Fruit fly (Drosophila melanogaster) whole organism, embryonic: ENCODE measurements around the gene CG14380.

Source experiments
- Blimp-1 ChIP-seq: fragments of 200-800 bp; sonication (Bioruptor generic); optimal IDR thresholded peaks from 3 replicates; lab custom pipeline; 2018; ENCODE audit warnings: missing biosample characterization, missing genetic modification characterization, mild to moderate bottlenecking, moderate library complexity, missing genetic modification reagents
- BtbVII ChIP-seq: fragments of 200-800 bp; sonication (Bioruptor generic); optimal IDR thresholded peaks from 3 replicates; lab custom pipeline; 2017; ENCODE audit warnings: missing biosample characterization, mild to moderate bottlenecking, missing genetic modification characterization
- Bteb2 ChIP-seq: fragments of 200-800 bp; sonication (Bioruptor generic); optimal IDR thresholded peaks from 2 replicates; lab custom pipeline; 2016; ENCODE audit warnings: missing biosample characterization, missing genetic modification characterization
- CG10267 ChIP-seq: fragments of 200-800 bp; sonication (Bioruptor generic); optimal IDR thresholded peaks from 2 replicates; lab custom pipeline; 2018; ENCODE audit warnings: missing biosample characterization, mild to moderate bottlenecking, missing genetic modification characterization, moderate library complexity
- CG10543 ChIP-seq: fragments of 200-800 bp; sonication (Bioruptor generic); optimal IDR thresholded peaks from 3 replicates; lab custom pipeline; 2017; ENCODE audit warnings: missing biosample characterization, mild to moderate bottlenecking, missing genetic modification characterization, moderate library complexity
- CG11398 ChIP-seq: fragments of 200-800 bp; sonication (Bioruptor generic); optimal IDR thresholded peaks from 2 replicates; lab custom pipeline; 2016; ENCODE audit warnings: missing biosample characterization, missing genetic modification characterization
- CG12769 ChIP-seq: fragments of 200-800 bp; sonication (Bioruptor generic); optimal IDR thresholded peaks from 2 replicates; lab custom pipeline; 2019; ENCODE audit warnings: missing biosample characterization, mild to moderate bottlenecking, missing genetic modification characterization, moderate library complexity
- CG15269 ChIP-seq: fragments of 200-800 bp; sonication (Bioruptor generic); optimal IDR thresholded peaks from 2 replicates; lab custom pipeline; 2018; ENCODE audit warnings: missing biosample characterization, mild to moderate bottlenecking, missing genetic modification characterization, moderate library complexity
- CG15479 ChIP-seq: fragments of 200-800 bp; sonication (Bioruptor generic); optimal IDR thresholded peaks from 3 replicates; lab custom pipeline; 2019; ENCODE audit warnings: missing biosample characterization, mild to moderate bottlenecking, missing genetic modification characterization, moderate library complexity
- CG1602 ChIP-seq: fragments of 200-800 bp; sonication (Bioruptor generic); optimal IDR thresholded peaks from 3 replicates; lab custom pipeline; 2016; ENCODE audit warnings: missing biosample characterization, missing genetic modification characterization
- CG1603 ChIP-seq: fragments of 200-800 bp; sonication (Bioruptor generic); optimal IDR thresholded peaks from 2 replicates; lab custom pipeline; 2019; ENCODE audit warnings: missing biosample characterization, mild to moderate bottlenecking, missing genetic modification characterization, moderate library complexity
- CG16779 ChIP-seq: fragments of 200-800 bp; sonication (Bioruptor generic); IDR thresholded peaks from 2 replicates; pipeline ENCODE4 v1.3.6; 2022; ENCODE audit warnings: missing biosample characterization, missing genetic modification characterization
- CG18599 ChIP-seq: fragments of 200-800 bp; sonication (Bioruptor generic); optimal IDR thresholded peaks from 3 replicates; lab custom pipeline; 2017; ENCODE audit warnings: missing biosample characterization, missing genetic modification characterization, mild to moderate bottlenecking, moderate library complexity, missing genetic modification reagents
- CG31441 ChIP-seq: fragments of 200-800 bp; sonication (Bioruptor generic); IDR thresholded peaks from 2 replicates; pipeline ENCODE4 v1.3.6; 2022; ENCODE audit warnings: missing biosample characterization, missing genetic modification characterization
- CG3407 ChIP-seq: fragments of 200-800 bp; sonication (Bioruptor generic); optimal IDR thresholded peaks from 2 replicates; lab custom pipeline; 2018; ENCODE audit warnings: missing biosample characterization, mild to moderate bottlenecking, missing genetic modification characterization
- CG4328 ChIP-seq: fragments of 200-800 bp; sonication (Bioruptor generic); optimal IDR thresholded peaks from 3 replicates; lab custom pipeline; 2017; ENCODE audit warnings: missing biosample characterization, missing genetic modification reagents, missing genetic modification characterization
- CG4404 ChIP-seq: fragments of 200-800 bp; sonication (Bioruptor generic); IDR thresholded peaks from 2 replicates; pipeline ENCODE4 v1.3.6; 2022; ENCODE audit warnings: missing biosample characterization, missing genetic modification characterization
- CG4617 ChIP-seq: fragments of 200-800 bp; sonication (Bioruptor generic); optimal IDR thresholded peaks from 3 replicates; lab custom pipeline; 2016; ENCODE audit warnings: missing biosample characterization, missing genetic modification characterization, borderline replicate concordance
- CG6689 ChIP-seq: fragments of 200-800 bp; sonication (Bioruptor generic); IDR thresholded peaks from 2 replicates; pipeline ENCODE4 v1.3.6; 2022; ENCODE audit warnings: missing biosample characterization, missing genetic modification characterization
- CG6765 ChIP-seq: fragments of 200-800 bp; sonication (Bioruptor generic); optimal IDR thresholded peaks from 3 replicates; lab custom pipeline; 2017; ENCODE audit warnings: missing biosample characterization, mild to moderate bottlenecking, missing genetic modification characterization
- CG7928 ChIP-seq: fragments of 200-800 bp; sonication (Bioruptor generic); optimal IDR thresholded peaks from 2 replicates; lab custom pipeline; 2017; ENCODE audit warnings: missing biosample characterization, mild to moderate bottlenecking, missing genetic modification characterization
- CG7987 ChIP-seq: fragments of 200-800 bp; sonication (Bioruptor generic); optimal IDR thresholded peaks from 2 replicates; lab custom pipeline; 2018; ENCODE audit warnings: missing biosample characterization, mild to moderate bottlenecking, missing genetic modification characterization, moderate library complexity
- CG8281 ChIP-seq: fragments of 200-800 bp; sonication (Bioruptor generic); optimal IDR thresholded peaks from 2 replicates; lab custom pipeline; 2018; ENCODE audit warnings: missing biosample characterization, mild to moderate bottlenecking, missing genetic modification characterization, moderate library complexity
- CkIIα-i1 ChIP-seq: fragments of 200-800 bp; sonication (Bioruptor generic); IDR thresholded peaks from 2 replicates; pipeline ENCODE4 v1.3.6; 2022; ENCODE audit warnings: missing biosample characterization, missing genetic modification characterization
- CrebB ChIP-seq: fragments of 200-800 bp; sonication (Bioruptor generic); optimal IDR thresholded peaks from 3 replicates; lab custom pipeline; 2018; ENCODE audit warnings: missing biosample characterization, mild to moderate bottlenecking, missing genetic modification characterization
- Fer3 ChIP-seq: fragments of 200-800 bp; sonication (Bioruptor generic); optimal IDR thresholded peaks from 2 replicates; lab custom pipeline; 2018; ENCODE audit warnings: missing biosample characterization, mild to moderate bottlenecking, missing genetic modification characterization, moderate library complexity
- Max ChIP-seq: fragments of 200-800 bp; sonication (Bioruptor generic); optimal IDR thresholded peaks from 2 replicates; lab custom pipeline; 2016; ENCODE audit warnings: missing biosample characterization, mild to moderate bottlenecking, missing genetic modification characterization
- Med ChIP-seq: fragments of 200-800 bp; sonication (Bioruptor generic); peaks from one replicate; lab custom pipeline; 2016; ENCODE audit warnings: missing biosample characterization, missing genetic modification characterization, mild to moderate bottlenecking, inconsistent platforms, moderate library complexity
- Meics ChIP-seq: fragments of 200-800 bp; sonication (Bioruptor generic); optimal IDR thresholded peaks from 2 replicates; lab custom pipeline; 2017; ENCODE audit warnings: missing biosample characterization, mild to moderate bottlenecking, missing genetic modification characterization
- Rfx ChIP-seq: fragments of 200-800 bp; sonication (Bioruptor generic); IDR thresholded peaks from 2 replicates; pipeline ENCODE4 v1.3.6; 2022; ENCODE audit warnings: missing biosample characterization, missing genetic modification characterization
- amos ChIP-seq: fragments of 200-800 bp; sonication (Bioruptor generic); IDR thresholded peaks from 2 replicates; pipeline ENCODE4 v1.3.6; 2022; ENCODE audit warnings: missing biosample characterization, missing genetic modification characterization; ENCODE audit not compliant: partially characterized antibody
- aop ChIP-seq: fragments of 200-800 bp; sonication (Bioruptor generic); IDR thresholded peaks from 2 replicates; pipeline ENCODE4 v1.3.6; 2022; ENCODE audit warnings: missing biosample characterization, missing genetic modification characterization
- bbx ChIP-seq: fragments of 200-800 bp; sonication (Bioruptor generic); IDR thresholded peaks from 2 replicates; pipeline ENCODE4 v1.3.6; 2022; ENCODE audit warnings: missing biosample characterization, missing genetic modification characterization; ENCODE audit not compliant: partially characterized antibody
- bsh ChIP-seq, 2 experiments: fragments of 200-800 bp; sonication (Bioruptor generic); optimal IDR thresholded peaks; 2 replicates each; lab custom pipeline; 2017 to 2018; ENCODE audit warnings: mild to moderate bottlenecking in 2 of 2, missing biosample characterization in 2 of 2, missing genetic modification characterization in 2 of 2, moderate library complexity in 1 of 2
- chn ChIP-seq: fragments of 200-800 bp; sonication (Bioruptor generic); optimal IDR thresholded peaks from 2 replicates; lab custom pipeline; 2016; ENCODE audit warnings: missing biosample characterization, missing genetic modification characterization
- dpn ChIP-seq, 2 experiments: fragments of 200-800 bp; sonication (Bioruptor generic); optimal IDR thresholded peaks; 3 replicates each; lab custom pipeline; 2016; ENCODE audit warnings: missing biosample characterization in 2 of 2, missing genetic modification characterization in 2 of 2
- emc ChIP-seq: fragments of 200-800 bp; sonication (Bioruptor generic); optimal IDR thresholded peaks from 2 replicates; lab custom pipeline; 2016; ENCODE audit warnings: missing biosample characterization, missing genetic modification characterization
- exex ChIP-seq: fragments of 200-800 bp; sonication (Bioruptor generic); optimal IDR thresholded peaks from 4 replicates; lab custom pipeline; 2018; ENCODE audit warnings: missing biosample characterization, mild to moderate bottlenecking, missing genetic modification characterization, moderate library complexity
- fu2 ChIP-seq: fragments of 200-800 bp; sonication (Bioruptor generic); optimal IDR thresholded peaks from 2 replicates; lab custom pipeline; 2016; ENCODE audit warnings: missing biosample characterization, missing genetic modification characterization
- insv ChIP-seq, 2 experiments: fragments of 200-800 bp; sonication (Bioruptor generic); optimal IDR thresholded peaks; 3 replicates each; lab custom pipeline; 2016 to 2018; ENCODE audit warnings: missing biosample characterization in 2 of 2, missing genetic modification characterization in 2 of 2
- kah ChIP-seq: fragments of 200-800 bp; sonication (Bioruptor generic); optimal IDR thresholded peaks from 2 replicates; lab custom pipeline; 2018; ENCODE audit warnings: missing biosample characterization, mild to moderate bottlenecking, missing genetic modification characterization
- nom ChIP-seq: fragments of 200-800 bp; sonication (Bioruptor generic); optimal IDR thresholded peaks from 2 replicates; lab custom pipeline; 2017; ENCODE audit warnings: missing biosample characterization, missing genetic modification characterization, mild to moderate bottlenecking, moderate library complexity, missing genetic modification reagents
- oc ChIP-seq: fragments of 200-800 bp; sonication (Bioruptor generic); optimal IDR thresholded peaks from 2 replicates; lab custom pipeline; 2018; ENCODE audit warnings: missing biosample characterization, mild to moderate bottlenecking, missing genetic modification characterization, moderate library complexity
- prd ChIP-seq, 3 experiments: fragments of >200 bp in 2 of 3; fragments of 200-800 bp in 1 of 3; sonication (Bioruptor generic) in 1 of 3; optimal IDR thresholded peaks in 2 of 3; IDR thresholded peaks in 1 of 3; 2 replicates in 2 of 3; 3 replicates in 1 of 3; pipeline versions ENCODE4 v1.3.6 to Lab custom; 2017 to 2022; ENCODE audit warnings: missing biosample characterization in 1 of 3, missing genetic modification characterization in 1 of 3
- repo ChIP-seq: fragments of 200-800 bp; sonication (Bioruptor generic); optimal IDR thresholded peaks from 2 replicates; lab custom pipeline; 2016; ENCODE audit warnings: missing biosample characterization, missing genetic modification characterization
- rib ChIP-seq: fragments of 200-800 bp; sonication (Bioruptor generic); IDR thresholded peaks from 2 replicates; pipeline ENCODE4 v1.3.6; 2022; ENCODE audit warnings: missing biosample characterization, missing genetic modification characterization
- sens-2 ChIP-seq: fragments of 200-800 bp; sonication (Bioruptor generic); IDR thresholded peaks from 2 replicates; pipeline ENCODE4 v1.3.6; 2022; ENCODE audit warnings: missing biosample characterization, missing genetic modification characterization
- sna ChIP-seq: fragments of 200-800 bp; sonication (Bioruptor generic); IDR thresholded peaks from 2 replicates; pipeline ENCODE4 v1.3.6; 2022; ENCODE audit warnings: missing biosample characterization, missing genetic modification characterization; ENCODE audit not compliant: partially characterized antibody
- tap ChIP-seq: fragments of 200-800 bp; optimal IDR thresholded peaks from 3 replicates; lab custom pipeline; 2019; ENCODE audit warnings: missing biosample characterization, mild to moderate bottlenecking, missing genetic modification characterization, moderate library complexity
- tx ChIP-seq: fragments of 200-800 bp; sonication (Bioruptor generic); optimal IDR thresholded peaks from 2 replicates; lab custom pipeline; 2016; ENCODE audit warnings: missing biosample characterization, missing genetic modification characterization

The CG14380 gene

dm6 chr3R:13218733-13219132 is 30.4 kb downstream of the CG14380 start:
- TF ChIP-seq CG15479 (GFP tag; lab: Kevin White, UChicago), result no peak
- TF ChIP-seq CG15269 (tag; lab: Kevin White, UChicago), result peak; percentile 12
- TF ChIP-seq Max (GFP tag; lab: Kevin White, UChicago), result no peak
- TF ChIP-seq CG11398, result no peak
- peak; percentile 21 for TF ChIP-seq CG18599 (GFP tag; lab: Kevin White, UChicago)
- peak; percentile 76 for TF ChIP-seq Rfx (GFP tag; lab: Robert Waterston, UW)
- no peak for TF ChIP-seq exex (tag; lab: Kevin White, UChicago)
- no peak for TF ChIP-seq CG6765 (GFP tag; lab: Kevin White, UChicago)
- TF ChIP-seq CG12769 (tag; lab: Kevin White, UChicago), result peak; percentile 61
- no peak for TF ChIP-seq CG1603 (tag; lab: Kevin White, UChicago)
- TF ChIP-seq bsh (GFP tag; optimal IDR thresholded peaks at IDR 0.05; lab: Kevin White, UChicago), result no peak
- TF ChIP-seq CG6689 (GFP tag; lab: Robert Waterston, UW), result no peak
- TF ChIP-seq CG3407 (GFP tag; lab: Kevin White, UChicago), result no peak
- no peak for TF ChIP-seq kah (GFP tag; lab: Kevin White, UChicago)
- no peak for TF ChIP-seq tx
- no peak for TF ChIP-seq nom (GFP tag; lab: Kevin White, UChicago)
- TF ChIP-seq CG1602 (GFP tag; lab: Kevin White, UChicago), result no peak
- TF ChIP-seq CG7928 (GFP tag; lab: Kevin White, UChicago), result peak; percentile 10
- no peak for TF ChIP-seq aop (GFP tag; lab: Robert Waterston, UW)
- no peak for TF ChIP-seq repo
- peak; percentile 45 for TF ChIP-seq Meics (GFP tag; lab: Kevin White, UChicago)
- no peak for TF ChIP-seq sna (GFP tag; lab: Robert Waterston, UW)
- no peak for TF ChIP-seq dpn (GFP tag; optimal IDR thresholded peaks at IDR 0.05; lab: Kevin White, UChicago)
- no peak for TF ChIP-seq CG4404 (GFP tag; lab: Robert Waterston, UW)
- no peak for TF ChIP-seq BtbVII
- TF ChIP-seq CG16779, result no peak
- no peak for TF ChIP-seq CG7987 (GFP tag; lab: Kevin White, UChicago)
- TF ChIP-seq Bteb2 (GFP tag; lab: Kevin White, UChicago), result no peak
- TF ChIP-seq CG31441 (GFP tag; lab: Robert Waterston, UW), result 0 out of 2 replicates have a peak, but pooled peaks have one; percentile 16
- no peak for TF ChIP-seq CG4617 (GFP tag; lab: Kevin White, UChicago)
- no peak for TF ChIP-seq sens-2 (GFP tag; lab: Robert Waterston, UW)
- no peak for TF ChIP-seq CrebB
- no peak for TF ChIP-seq bbx (GFP tag; lab: Robert Waterston, UW)
- TF ChIP-seq CG10543, result no peak
- no peak for TF ChIP-seq amos
- TF ChIP-seq CG4328, result no peak
- no peak for TF ChIP-seq CG10267 (tag; lab: Kevin White, UChicago)
- TF ChIP-seq fu2 (GFP tag; lab: Kevin White, UChicago), result no peak
- no peak for TF ChIP-seq chn (GFP tag; lab: Kevin White, UChicago)
- no peak for TF ChIP-seq insv (GFP tag; optimal IDR thresholded peaks at IDR 0.05; lab: Kevin White, UChicago)
- no peak for TF ChIP-seq prd (optimal IDR thresholded peaks at IDR 0.05; lab: Kevin White, UChicago)
- TF ChIP-seq prd (GFP tag; IDR thresholded peaks at IDR 0.05; lab: Robert Waterston, UW), result peak; percentile 38; the same call in 1 of the 3 replicates
- TF ChIP-seq tap (tag; lab: Kevin White, UChicago), result no peak
- TF ChIP-seq rib (GFP tag; lab: Robert Waterston, UW), result peak; percentile 28; the same call in 1 of the 2 replicates
- no peak for TF ChIP-seq CkIIα-i1 (GFP tag; lab: Robert Waterston, UW)
- TF ChIP-seq Blimp-1 (GFP tag; lab: Kevin White, UChicago), result no peak
- TF ChIP-seq oc (tag; lab: Kevin White, UChicago), result no peak
- TF ChIP-seq Med (GFP tag; lab: Kevin White, UChicago), result peak; percentile 64
- TF ChIP-seq emc (GFP tag; lab: Kevin White, UChicago), result no peak
- TF ChIP-seq CG8281 (tag; lab: Kevin White, UChicago), result no peak
- peak; percentile 2 for TF ChIP-seq Fer3
